Fruit fly (Drosophila melanogaster) whole organism, embryonic: ENCODE results near the gene CG46460.

ENCODE experiments used
- Bgb ChIP-seq: fragments of 200-800 bp; sonication (Bioruptor generic); IDR thresholded peaks from 2 replicates; pipeline ENCODE4 v1.3.6; 2022; ENCODE audit warnings: missing biosample characterization, missing genetic modification characterization; ENCODE audit not compliant: partially characterized antibody
- Blimp-1 ChIP-seq: fragments of 200-800 bp; sonication (Bioruptor generic); optimal IDR thresholded peaks from 3 replicates; lab custom pipeline; 2018; ENCODE audit warnings: missing biosample characterization, missing genetic modification characterization, mild to moderate bottlenecking, moderate library complexity, missing genetic modification reagents
- CG10147 ChIP-seq: fragments of 200-800 bp; sonication (Bioruptor generic); optimal IDR thresholded peaks from 2 replicates; lab custom pipeline; 2019; ENCODE audit warnings: missing biosample characterization, mild to moderate bottlenecking, missing genetic modification characterization, moderate library complexity
- CG10431 ChIP-seq: fragments of 200-800 bp; sonication (Bioruptor generic); optimal IDR thresholded peaks from 3 replicates; lab custom pipeline; 2018; ENCODE audit warnings: missing biosample characterization, mild to moderate bottlenecking, missing genetic modification characterization
- CG10543 ChIP-seq: fragments of 200-800 bp; sonication (Bioruptor generic); optimal IDR thresholded peaks from 3 replicates; lab custom pipeline; 2017; ENCODE audit warnings: missing biosample characterization, mild to moderate bottlenecking, missing genetic modification characterization, moderate library complexity
- CG11456 ChIP-seq: fragments of 200-800 bp; sonication (Bioruptor generic); IDR thresholded peaks from 3 replicates; pipeline ENCODE4 v1.3.6; 2022; ENCODE audit warnings: missing biosample characterization, missing genetic modification characterization
- CG11695 ChIP-seq: fragments of 200-800 bp; sonication (Bioruptor generic); IDR thresholded peaks from 3 replicates; pipeline ENCODE4 v1.3.6; 2022; ENCODE audit warnings: missing biosample characterization, missing genetic modification characterization
- CG11696 ChIP-seq: fragments of 200-800 bp; sonication (Bioruptor generic); IDR thresholded peaks from 2 replicates; pipeline ENCODE4 v1.3.6; 2022; ENCODE audit warnings: missing biosample characterization, missing genetic modification characterization
- CG15269 ChIP-seq: fragments of 200-800 bp; sonication (Bioruptor generic); optimal IDR thresholded peaks from 2 replicates; lab custom pipeline; 2018; ENCODE audit warnings: missing biosample characterization, mild to moderate bottlenecking, missing genetic modification characterization, moderate library complexity
- CG4707 ChIP-seq: fragments of 200-800 bp; sonication (Bioruptor generic); optimal IDR thresholded peaks from 2 replicates; lab custom pipeline; 2018; ENCODE audit warnings: missing biosample characterization, mild to moderate bottlenecking, missing genetic modification characterization, moderate library complexity
- CG5245 ChIP-seq: fragments of 200-800 bp; sonication (Bioruptor generic); optimal IDR thresholded peaks from 3 replicates; lab custom pipeline; 2016; ENCODE audit warnings: missing biosample characterization, missing genetic modification characterization
- CG6254 ChIP-seq: fragments of 200-800 bp; sonication (Bioruptor generic); optimal IDR thresholded peaks from 3 replicates; lab custom pipeline; 2017; ENCODE audit warnings: mild to moderate bottlenecking, missing biosample characterization, missing genetic modification reagents, missing genetic modification characterization
- CG6654 ChIP-seq: fragments of 200-800 bp; sonication (Bioruptor generic); optimal IDR thresholded peaks from 2 replicates; lab custom pipeline; 2017; ENCODE audit warnings: missing biosample characterization, mild to moderate bottlenecking, missing genetic modification characterization
- CG6689 ChIP-seq: fragments of 200-800 bp; sonication (Bioruptor generic); IDR thresholded peaks from 2 replicates; pipeline ENCODE4 v1.3.6; 2022; ENCODE audit warnings: missing biosample characterization, missing genetic modification characterization
- CG6854 ChIP-seq: fragments of 200-800 bp; sonication (Bioruptor generic); optimal IDR thresholded peaks from 3 replicates; lab custom pipeline; 2017; ENCODE audit warnings: missing biosample characterization, mild to moderate bottlenecking, missing genetic modification characterization
- CG7271 ChIP-seq: fragments of 200-800 bp; sonication (Bioruptor generic); optimal IDR thresholded peaks from 2 replicates; lab custom pipeline; 2018; ENCODE audit warnings: missing biosample characterization, mild to moderate bottlenecking, missing genetic modification characterization, moderate library complexity
- CG7357 ChIP-seq: fragments of 200-800 bp; sonication (Bioruptor generic); IDR thresholded peaks from 3 replicates; pipeline ENCODE4 v1.3.6; 2022; ENCODE audit warnings: missing biosample characterization, missing genetic modification characterization
- CG7556 ChIP-seq: fragments of 200-800 bp; sonication (Bioruptor generic); optimal IDR thresholded peaks from 2 replicates; lab custom pipeline; 2017; ENCODE audit warnings: missing biosample characterization, mild to moderate bottlenecking, missing genetic modification characterization
- CG9727 ChIP-seq: fragments of 200-800 bp; sonication (Bioruptor generic); optimal IDR thresholded peaks from 3 replicates; lab custom pipeline; 2017; ENCODE audit warnings: missing biosample characterization, mild to moderate bottlenecking, missing genetic modification characterization
- CG9817 ChIP-seq: fragments of 200-800 bp; sonication (Bioruptor generic); optimal IDR thresholded peaks from 2 replicates; lab custom pipeline; 2018; ENCODE audit warnings: missing biosample characterization, mild to moderate bottlenecking, missing genetic modification characterization, moderate library complexity
- Elba2 ChIP-seq: fragments of 200-800 bp; sonication (Bioruptor generic); optimal IDR thresholded peaks from 3 replicates; lab custom pipeline; 2016; ENCODE audit warnings: missing biosample characterization, missing genetic modification characterization
- H2.0 ChIP-seq: fragments of 200-800 bp; sonication (Bioruptor generic); IDR thresholded peaks from 2 replicates; pipeline ENCODE4 v1.3.6; 2022; ENCODE audit warnings: missing biosample characterization, missing genetic modification characterization
- Hr51 ChIP-seq, 2 experiments: fragments of 200-800 bp; sonication (Bioruptor generic); optimal IDR thresholded peaks; 2 replicates in 1 of 2; 3 replicates in 1 of 2; lab custom pipeline; 2016 to 2018; ENCODE audit warnings: missing biosample characterization in 2 of 2, missing genetic modification characterization in 2 of 2, mild to moderate bottlenecking in 1 of 2, moderate library complexity in 1 of 2
- Hr78 ChIP-seq, 2 experiments: fragments of 200-800 bp in 1 of 2; fragments of >200 bp in 1 of 2; sonication (Bioruptor generic) in 1 of 2; optimal IDR thresholded peaks; 2 replicates each; lab custom pipeline; 2017 to 2019; ENCODE audit warnings: missing biosample characterization in 2 of 2, missing genetic modification characterization in 2 of 2, mild to moderate bottlenecking in 1 of 2, moderate library complexity in 1 of 2
- Six4 ChIP-seq: fragments of 200-800 bp; sonication (Bioruptor generic); optimal IDR thresholded peaks from 2 replicates; lab custom pipeline; 2016; ENCODE audit warnings: missing biosample characterization, missing genetic modification characterization
- Sox102F ChIP-seq: fragments of 200-800 bp; sonication (Bioruptor generic); optimal IDR thresholded peaks from 2 replicates; lab custom pipeline; 2018; ENCODE audit warnings: missing biosample characterization, mild to moderate bottlenecking, missing genetic modification characterization, moderate library complexity
- TFAM ChIP-seq: fragments of 200-800 bp; sonication (Bioruptor generic); optimal IDR thresholded peaks from 2 replicates; lab custom pipeline; 2017; ENCODE audit warnings: missing biosample characterization, missing genetic modification characterization, inconsistent platforms
- abd-A ChIP-seq: fragments of 200-800 bp; sonication (Bioruptor generic); optimal IDR thresholded peaks from 3 replicates; lab custom pipeline; 2019; ENCODE audit warnings: missing biosample characterization, mild to moderate bottlenecking, missing genetic modification characterization, moderate library complexity
- ac ChIP-seq: fragments of 200-800 bp; sonication (Bioruptor generic); optimal IDR thresholded peaks from 3 replicates; lab custom pipeline; 2017; ENCODE audit warnings: missing biosample characterization, mild to moderate bottlenecking, missing genetic modification characterization
- ap ChIP-seq: fragments of 200-800 bp; sonication (Bioruptor generic); IDR thresholded peaks from 2 replicates; pipeline ENCODE4 v1.3.6; 2022; ENCODE audit warnings: missing biosample characterization, missing genetic modification characterization
- ase ChIP-seq: fragments of 200-800 bp; sonication (Bioruptor generic); IDR thresholded peaks from 3 replicates; pipeline ENCODE4 v1.3.6; 2022; ENCODE audit warnings: missing biosample characterization, missing genetic modification characterization
- cas ChIP-seq: fragments of 200-800 bp; sonication (Bioruptor generic); IDR thresholded peaks from 2 replicates; pipeline ENCODE4 v1.3.6; 2022; ENCODE audit warnings: missing biosample characterization, missing genetic modification characterization
- croc ChIP-seq: fragments of 200-800 bp; sonication (Bioruptor generic); conservative IDR thresholded peaks from 3 replicates; pipeline ENCODE4 v1.3.6; 2022; ENCODE audit warnings: missing biosample characterization, missing genetic modification characterization
- crp ChIP-seq, 2 experiments: fragments of 200-800 bp; sonication (Bioruptor generic); optimal IDR thresholded peaks; 2 replicates in 1 of 2; 3 replicates in 1 of 2; lab custom pipeline; 2017; ENCODE audit warnings: missing biosample characterization in 2 of 2, missing genetic modification characterization in 2 of 2, mild to moderate bottlenecking in 1 of 2, moderate library complexity in 1 of 2
- dan ChIP-seq: fragments of 200-800 bp; sonication (Bioruptor generic); IDR thresholded peaks from 2 replicates; pipeline ENCODE4 v1.3.6; 2022; ENCODE audit warnings: missing biosample characterization, missing genetic modification characterization
- fd64A ChIP-seq: fragments of 200-800 bp; sonication (Bioruptor generic); optimal IDR thresholded peaks from 3 replicates; lab custom pipeline; 2018; ENCODE audit warnings: missing biosample characterization, mild to moderate bottlenecking, missing genetic modification characterization
- gem ChIP-seq: fragments of 200-800 bp; sonication (Bioruptor generic); optimal IDR thresholded peaks from 2 replicates; lab custom pipeline; 2019; ENCODE audit warnings: missing biosample characterization, mild to moderate bottlenecking, missing genetic modification characterization, moderate library complexity
- inv ChIP-seq: fragments of 200-800 bp; sonication (Bioruptor generic); IDR thresholded peaks from 2 replicates; pipeline ENCODE4 v1.3.6; 2022; ENCODE audit warnings: missing biosample characterization, missing genetic modification characterization; ENCODE audit not compliant: partially characterized antibody
- jigr1 ChIP-seq: fragments of 200-800 bp; sonication (Bioruptor generic); IDR thresholded peaks from 3 replicates; pipeline ENCODE4 v1.3.6; 2022; ENCODE audit warnings: missing biosample characterization, missing genetic modification characterization
- ken ChIP-seq: fragments of 200-800 bp; sonication (Bioruptor generic); IDR thresholded peaks from 3 replicates; pipeline ENCODE4 v1.3.6; 2022; ENCODE audit warnings: missing biosample characterization, missing genetic modification characterization
- lilli ChIP-seq: fragments of 200-800 bp; sonication (Bioruptor generic); optimal IDR thresholded peaks from 3 replicates; lab custom pipeline; 2016; ENCODE audit warnings: missing biosample characterization, missing genetic modification characterization
- maf-S ChIP-seq: fragments of 200-800 bp; sonication (Bioruptor generic); optimal IDR thresholded peaks from 2 replicates; lab custom pipeline; 2016; ENCODE audit warnings: missing biosample characterization, missing genetic modification characterization
- nmo ChIP-seq: fragments of 200-800 bp; sonication (Bioruptor generic); optimal IDR thresholded peaks from 2 replicates; lab custom pipeline; 2018; ENCODE audit warnings: missing biosample characterization, mild to moderate bottlenecking, missing genetic modification characterization, moderate library complexity
- pum ChIP-seq: fragments of 200-800 bp; sonication (Bioruptor generic); optimal IDR thresholded peaks from 2 replicates; lab custom pipeline; 2016; ENCODE audit warnings: missing biosample characterization, missing genetic modification characterization
- sima ChIP-seq: fragments of 200-800 bp; sonication (Bioruptor generic); optimal IDR thresholded peaks from 2 replicates; lab custom pipeline; 2016; ENCODE audit warnings: missing biosample characterization, missing genetic modification characterization
- sna ChIP-seq: fragments of 200-800 bp; sonication (Bioruptor generic); IDR thresholded peaks from 2 replicates; pipeline ENCODE4 v1.3.6; 2022; ENCODE audit warnings: missing biosample characterization, missing genetic modification characterization; ENCODE audit not compliant: partially characterized antibody
- sug ChIP-seq: fragments of 200-800 bp; optimal IDR thresholded peaks from 2 replicates; lab custom pipeline; 2019; ENCODE audit warnings: missing biosample characterization, mild to moderate bottlenecking, missing genetic modification characterization, moderate library complexity
- unc-4 ChIP-seq: fragments of 200-800 bp; sonication (Bioruptor generic); IDR thresholded peaks from 2 replicates; pipeline ENCODE4 v1.3.6; 2022; ENCODE audit warnings: missing biosample characterization, missing genetic modification characterization; ENCODE audit not compliant: partially characterized antibody
- usp ChIP-seq: fragments of >200 bp; optimal IDR thresholded peaks from 2 replicates; lab custom pipeline; 2017; ENCODE audit warnings: missing biosample characterization, missing genetic modification characterization

Gene CG46460

DNA sequence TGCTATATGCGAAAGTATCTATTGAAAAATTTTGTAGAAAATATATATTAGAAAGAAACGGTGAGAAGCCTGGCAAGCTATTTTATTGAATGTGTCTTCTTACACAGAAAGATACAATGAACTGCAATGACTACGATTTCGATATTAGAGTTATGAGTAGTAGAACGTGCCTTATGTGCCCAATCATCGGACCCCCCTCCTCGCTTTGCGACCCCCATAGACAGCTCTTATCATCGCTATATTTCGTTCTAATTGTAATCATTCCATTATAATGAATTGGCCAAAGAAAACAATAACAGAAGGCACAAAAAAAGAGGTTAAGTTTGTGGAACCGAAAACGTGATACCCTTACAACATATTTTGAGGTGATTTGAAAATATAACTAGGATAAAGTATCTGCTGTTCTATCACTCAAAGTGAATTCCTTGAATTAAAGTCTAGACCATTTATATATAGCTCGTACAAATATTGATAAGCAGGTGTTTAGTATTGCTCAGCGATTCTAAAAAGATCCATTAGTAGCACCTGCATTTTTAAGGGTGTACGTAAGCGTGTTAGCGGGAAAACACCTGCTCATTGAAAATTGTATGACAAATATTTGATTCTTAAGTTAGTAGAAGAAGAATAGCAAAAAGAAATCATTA lies 5.7 kb upstream of the CG46460 start (continued):
- no peak for TF ChIP-seq TFAM
- no peak for TF ChIP-seq fd64A (GFP tag; lab: Kevin White, UChicago)
- TF ChIP-seq CG6654: no peak
- no peak for TF ChIP-seq CG10147 (GFP tag; lab: Kevin White, UChicago)
- no peak for TF ChIP-seq abd-A
- no peak for TF ChIP-seq CG5245 (GFP tag; lab: Kevin White, UChicago)
- TF ChIP-seq CG11695 (GFP tag; lab: Robert Waterston, UW): no peak
- TF ChIP-seq CG11696: no peak
- peak; percentile 45 for TF ChIP-seq Sox102F (GFP tag; lab: Kevin White, UChicago)
- TF ChIP-seq CG9727 (GFP tag; lab: Kevin White, UChicago): peak; percentile 33
- peak; percentile 37 for TF ChIP-seq lilli (GFP tag; lab: Kevin White, UChicago)
- peak; percentile 1 for TF ChIP-seq Blimp-1 (GFP tag; lab: Kevin White, UChicago)
- no peak for TF ChIP-seq CG10431 (GFP tag; lab: Kevin White, UChicago)
- TF ChIP-seq sug: peak; percentile 91
- TF ChIP-seq CG6689 (GFP tag; lab: Robert Waterston, UW): no peak
- no peak for TF ChIP-seq Hr78 (GFP tag; optimal IDR thresholded peaks at IDR 0.05; lab: Kevin White, UChicago)
- TF ChIP-seq CG10543 (GFP tag; lab: Kevin White, UChicago): no peak
- TF ChIP-seq ap (GFP tag; lab: Robert Waterston, UW): no peak
- no peak for TF ChIP-seq pum (GFP tag; lab: Kevin White, UChicago)
- TF ChIP-seq inv: no peak
- TF ChIP-seq CG4707 (GFP tag; lab: Kevin White, UChicago): no peak
- peak; percentile 59 for TF ChIP-seq gem
- no peak for TF ChIP-seq Elba2
- no peak for TF ChIP-seq ase (GFP tag; lab: Robert Waterston, UW)
- peak; percentile 50 for TF ChIP-seq ac (GFP tag; lab: Kevin White, UChicago)
- peak; percentile 56 for TF ChIP-seq nmo (GFP tag; lab: Kevin White, UChicago)
- TF ChIP-seq cas (GFP tag; lab: Robert Waterston, UW): no peak
- no peak for TF ChIP-seq CG7357 (GFP tag; lab: Robert Waterston, UW)
- no peak for TF ChIP-seq CG6854 (GFP tag; lab: Kevin White, UChicago)
- no peak for TF ChIP-seq croc (GFP tag; lab: Robert Waterston, UW)
- no peak for TF ChIP-seq CG6254
- no peak for TF ChIP-seq crp (GFP tag; optimal IDR thresholded peaks at IDR 0.05; lab: Kevin White, UChicago)
- peak; percentile 55 for TF ChIP-seq CG7556
- no peak for TF ChIP-seq maf-S (GFP tag; lab: Kevin White, UChicago)
- no peak for TF ChIP-seq unc-4 (GFP tag; lab: Robert Waterston, UW)
- no peak for TF ChIP-seq H2.0 (GFP tag; lab: Robert Waterston, UW)
- peak; percentile 9 for TF ChIP-seq CG15269 (tag; lab: Kevin White, UChicago)
- TF ChIP-seq sima (GFP tag; lab: Kevin White, UChicago): no peak
- no peak for TF ChIP-seq dan
- peak in 1 of 2 experiments; percentile 14 for TF ChIP-seq Hr51 (GFP tag; optimal IDR thresholded peaks at IDR 0.05; lab: Kevin White, UChicago)
- TF ChIP-seq Six4 (GFP tag; lab: Kevin White, UChicago): no peak
- TF ChIP-seq sna (GFP tag; lab: Robert Waterston, UW): no peak
- TF ChIP-seq jigr1 (GFP tag; lab: Robert Waterston, UW): no peak
- peak; percentile 12 for TF ChIP-seq CG9817 (tag; lab: Kevin White, UChicago)
- no peak for TF ChIP-seq ken (GFP tag; lab: Robert Waterston, UW)
- no peak for TF ChIP-seq Bgb (GFP tag; lab: Robert Waterston, UW)
- no peak for TF ChIP-seq CG7271 (tag; lab: Kevin White, UChicago)
- no peak for TF ChIP-seq usp (GFP tag; lab: Kevin White, UChicago)
- TF ChIP-seq CG11456 (GFP tag; lab: Robert Waterston, UW): no peak
